Fruit fly (Drosophila melanogaster) whole organism, prepupa: Measurements from ENCODE around the gene CG32576.

Source experiments
- Blimp-1 ChIP-seq: fragments of 200-800 bp; sonication (Bioruptor generic); optimal IDR thresholded peaks from 3 replicates; lab custom pipeline; 2017; ENCODE audit warnings: missing biosample characterization, missing genetic modification characterization, mild to moderate bottlenecking, moderate library complexity, missing genetic modification reagents
- CG10631 ChIP-seq: fragments of 200-800 bp; sonication (Bioruptor generic); optimal IDR thresholded peaks from 2 replicates; lab custom pipeline; 2016; ENCODE audit warnings: missing biosample characterization, missing genetic modification characterization
- CG10669 ChIP-seq: fragments of 200-800 bp; sonication (Bioruptor generic); optimal IDR thresholded peaks from 3 replicates; lab custom pipeline; 2018; ENCODE audit warnings: missing biosample characterization, mild to moderate bottlenecking, missing genetic modification characterization, moderate library complexity
- CG11294 ChIP-seq: fragments of 200-800 bp; sonication (Bioruptor generic); IDR thresholded peaks from 2 replicates; pipeline ENCODE4 v1.3.6; 2022; ENCODE audit warnings: missing biosample characterization, missing genetic modification characterization
- CG1621 ChIP-seq: fragments of 200-800 bp; sonication (Bioruptor generic); optimal IDR thresholded peaks from 3 replicates; lab custom pipeline; 2018; ENCODE audit warnings: missing biosample characterization, mild to moderate bottlenecking, missing genetic modification characterization
- CG31627 ChIP-seq: fragments of 200-800 bp; sonication (Bioruptor generic); optimal IDR thresholded peaks from 3 replicates; lab custom pipeline; 2016; ENCODE audit warnings: missing biosample characterization, missing genetic modification characterization
- CG34406 ChIP-seq: fragments of 200-800 bp; sonication (Bioruptor generic); optimal IDR thresholded peaks from 3 replicates; lab custom pipeline; 2016; ENCODE audit warnings: missing biosample characterization, missing genetic modification characterization
- CG4318 ChIP-seq: fragments of 200-800 bp; sonication (Bioruptor generic); optimal IDR thresholded peaks from 3 replicates; lab custom pipeline; 2017; ENCODE audit warnings: missing biosample characterization, mild to moderate bottlenecking, missing genetic modification characterization
- CG6163 ChIP-seq: fragments of 200-800 bp; sonication (Bioruptor generic); IDR thresholded peaks from 3 replicates; pipeline ENCODE4 v1.3.6; 2022; ENCODE audit warnings: missing biosample characterization, missing genetic modification characterization
- CG7368 ChIP-seq: fragments of 200-800 bp; sonication (Bioruptor generic); optimal IDR thresholded peaks from 3 replicates; lab custom pipeline; 2016; ENCODE audit warnings: missing biosample characterization, missing genetic modification characterization
- CG8119 ChIP-seq: fragments of 200-800 bp; sonication (Bioruptor generic); IDR thresholded peaks from 3 replicates; pipeline ENCODE4 v1.3.6; 2022; ENCODE audit warnings: missing biosample characterization, missing genetic modification characterization
- CG8319 ChIP-seq: fragments of 200-800 bp; sonication (Bioruptor generic); optimal IDR thresholded peaks from 3 replicates; lab custom pipeline; 2016; ENCODE audit warnings: missing biosample characterization, missing genetic modification characterization
- Eip78C ChIP-seq: fragments of 200-800 bp; sonication (Bioruptor generic); peaks from one replicate; lab custom pipeline; 2016; ENCODE audit warnings: missing biosample characterization, missing genetic modification characterization
- Ets96B ChIP-seq: fragments of 200-800 bp; optimal IDR thresholded peaks from 2 replicates; lab custom pipeline; 2019; ENCODE audit warnings: missing biosample characterization, mild to moderate bottlenecking, missing genetic modification characterization, moderate library complexity
- Hr38 ChIP-seq: sonication (Bioruptor generic); optimal IDR thresholded peaks from 2 replicates; lab custom pipeline; 2016; ENCODE audit warnings: missing biosample characterization, missing genetic modification characterization
- Hr4 ChIP-seq: fragments of 200-800 bp; sonication (Bioruptor generic); optimal IDR thresholded peaks from 3 replicates; lab custom pipeline; 2016; ENCODE audit warnings: missing biosample characterization, missing genetic modification characterization
- Lpt ChIP-seq: fragments of 200-800 bp; sonication (Bioruptor generic); optimal IDR thresholded peaks from 3 replicates; lab custom pipeline; 2016; ENCODE audit warnings: missing biosample characterization, missing genetic modification characterization
- OdsH ChIP-seq: fragments of 200-800 bp; sonication (Bioruptor generic); optimal IDR thresholded peaks from 3 replicates; lab custom pipeline; 2016; ENCODE audit warnings: missing biosample characterization, missing genetic modification characterization
- Sox14 ChIP-seq: fragments of 200-800 bp; sonication (Bioruptor generic); optimal IDR thresholded peaks from 3 replicates; lab custom pipeline; 2016; ENCODE audit warnings: missing biosample characterization, missing genetic modification characterization
- Sox15 ChIP-seq: fragments of 200-800 bp; sonication (Bioruptor generic); optimal IDR thresholded peaks from 3 replicates; lab custom pipeline; 2016; ENCODE audit warnings: missing biosample characterization, missing genetic modification characterization
- cyc ChIP-seq: fragments of 200-800 bp; sonication (Bioruptor generic); optimal IDR thresholded peaks from 3 replicates; lab custom pipeline; 2016; ENCODE audit warnings: missing biosample characterization, missing genetic modification characterization
- fkh ChIP-seq: fragments of 200-800 bp; sonication (Bioruptor generic); optimal IDR thresholded peaks from 3 replicates; lab custom pipeline; 2017; ENCODE audit warnings: missing biosample characterization, mild to moderate bottlenecking, missing genetic modification characterization, moderate library complexity
- lz ChIP-seq: fragments of 200-800 bp; sonication (Bioruptor generic); optimal IDR thresholded peaks from 3 replicates; lab custom pipeline; 2016; ENCODE audit warnings: missing biosample characterization, missing genetic modification characterization
- net ChIP-seq: fragments of 200-800 bp; sonication (Bioruptor generic); optimal IDR thresholded peaks from 3 replicates; lab custom pipeline; 2016; ENCODE audit warnings: missing biosample characterization, missing genetic modification characterization
- pdm3 ChIP-seq: fragments of 200-800 bp; sonication (Bioruptor generic); optimal IDR thresholded peaks from 3 replicates; lab custom pipeline; 2016; ENCODE audit warnings: missing biosample characterization, missing genetic modification characterization
- ss ChIP-seq, 2 experiments: fragments of 200-800 bp; sonication (Bioruptor generic); optimal IDR thresholded peaks; 2 replicates in 1 of 2; 3 replicates in 1 of 2; lab custom pipeline; 2017 to 2018; ENCODE audit warnings: mild to moderate bottlenecking in 2 of 2, missing biosample characterization in 2 of 2, missing genetic modification characterization in 2 of 2, moderate library complexity in 1 of 2
- topi ChIP-seq: fragments of 200-800 bp; sonication (Bioruptor generic); optimal IDR thresholded peaks from 3 replicates; lab custom pipeline; 2016; ENCODE audit warnings: missing biosample characterization, missing genetic modification characterization
- vri ChIP-seq: fragments of 200-800 bp; sonication (Bioruptor generic); optimal IDR thresholded peaks from 3 replicates; lab custom pipeline; 2016; ENCODE audit warnings: missing biosample characterization, mild to moderate bottlenecking, missing genetic modification characterization

CG32576 gene

DNA sequence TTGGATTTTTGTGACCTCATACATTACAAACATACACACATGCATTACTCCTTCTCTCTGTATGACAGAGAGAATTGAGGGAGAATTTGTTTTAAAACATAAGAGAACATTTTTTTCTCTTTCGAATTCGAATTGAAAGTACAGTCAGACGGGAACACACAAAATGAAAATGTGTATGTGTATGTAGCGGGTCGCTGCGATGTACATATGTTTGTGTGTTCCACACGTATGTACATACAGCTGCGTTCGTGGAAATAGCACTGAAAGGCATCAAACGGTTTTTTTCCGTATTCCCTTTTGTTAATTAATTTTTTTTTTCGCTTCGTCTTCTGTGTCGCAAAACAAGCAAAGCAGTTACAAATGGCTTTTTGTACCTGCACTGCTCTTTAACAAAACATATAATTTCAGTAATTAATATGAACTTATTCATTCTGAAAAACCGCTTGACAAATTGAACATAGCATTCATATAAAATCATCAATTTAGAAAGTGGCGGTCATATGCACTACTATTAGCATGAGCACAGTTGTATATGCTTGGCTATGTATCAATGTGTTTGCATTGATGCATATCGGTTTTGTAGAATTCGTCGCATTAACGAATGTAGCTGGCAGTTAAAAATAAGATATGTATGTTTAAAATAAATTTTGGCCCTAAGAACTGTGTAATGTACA lies 44.4 kb upstream of the CG32576 start (continued):
- peak; percentile 95 for TF ChIP-seq Ets96B (tag; lab: Kevin White, UChicago)
- peak; percentile 93 for TF ChIP-seq CG7368 (GFP tag; lab: Kevin White, UChicago)
- peak; percentile 91 for TF ChIP-seq CG6163 (GFP tag; lab: Robert Waterston, UW)
- TF ChIP-seq Sox14 (GFP tag; lab: Kevin White, UChicago), result peak; percentile 98
- peak; percentile 94 for TF ChIP-seq Lpt (GFP tag; lab: Kevin White, UChicago)
- peak; percentile 95 for TF ChIP-seq OdsH (GFP tag; lab: Kevin White, UChicago)
- no peak for TF ChIP-seq Hr38 (GFP tag; lab: Kevin White, UChicago)
- TF ChIP-seq Blimp-1, result peak; percentile 91
- peak; percentile 97 for TF ChIP-seq CG8119 (GFP tag; lab: Robert Waterston, UW)

DNA sequence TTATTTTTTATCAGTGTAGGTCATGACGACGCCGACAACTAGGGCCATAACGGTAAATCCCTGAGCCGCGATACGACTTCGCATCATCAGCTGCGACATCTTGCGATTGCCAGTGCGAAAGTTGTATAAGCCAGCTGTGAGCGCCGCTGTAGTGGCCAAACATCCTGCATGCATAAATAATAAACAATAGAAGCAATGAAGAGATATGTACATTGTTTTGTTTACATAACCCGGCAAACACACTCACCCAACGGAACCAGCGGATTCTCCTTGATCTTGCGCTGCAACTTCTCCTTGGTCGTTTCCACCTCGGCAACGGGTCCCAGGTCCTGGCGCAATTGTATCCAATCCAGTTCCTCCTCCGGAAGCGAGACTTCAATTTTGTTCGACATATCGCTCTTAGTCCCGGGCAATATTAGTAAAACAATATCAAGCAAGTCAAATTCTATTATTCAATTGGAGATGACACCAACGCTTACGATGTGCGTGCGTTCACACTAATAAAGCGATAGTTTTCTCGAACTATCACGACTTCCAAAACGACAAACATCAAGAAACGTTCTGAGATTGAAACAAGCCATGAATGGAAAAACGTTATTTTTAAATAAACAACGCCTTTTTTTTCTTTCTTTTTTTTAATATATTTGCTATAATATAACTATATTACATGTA lies 43.4 kb upstream of the CG32576 start:
- TF ChIP-seq net (GFP tag; lab: Kevin White, UChicago) (no peak), fkh (GFP tag; lab: Kevin White, UChicago) (peak; percentile 90), Sox15 (GFP tag; lab: Kevin White, UChicago) (no peak), Eip78C (GFP tag; lab: Kevin White, UChicago) (peak; percentile 59)

DNA sequence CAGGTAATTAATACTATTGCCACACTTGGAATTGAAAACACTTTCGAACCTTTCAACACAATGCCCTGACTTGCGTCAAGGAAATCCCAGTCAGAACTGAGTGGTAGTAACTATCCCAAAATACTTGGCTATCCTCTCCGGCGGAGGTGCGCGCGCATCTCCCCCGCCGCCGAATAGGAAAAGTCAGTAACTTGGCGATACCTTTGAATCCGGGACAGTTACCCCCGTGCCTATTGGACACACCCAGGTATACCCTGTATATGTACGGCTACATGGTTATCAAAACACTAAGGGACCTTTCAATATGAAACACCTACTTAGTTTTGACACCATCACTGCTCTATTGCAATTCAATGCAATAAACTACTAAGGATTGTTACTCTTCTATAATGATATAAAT lies 42.3 kb upstream of the CG32576 start, which contains the start of gene CG9919:
CG9919 (minus strand) TSS at position 101 of the 400 bp plus-strand sequence.
- no peak for TF ChIP-seq fkh (GFP tag; lab: Kevin White, UChicago)
- TF ChIP-seq OdsH (GFP tag; lab: Kevin White, UChicago), result no peak
- no peak for TF ChIP-seq CG8319 (GFP tag; lab: Kevin White, UChicago)
- TF ChIP-seq CG34406 (GFP tag; lab: Kevin White, UChicago), result no peak
- TF ChIP-seq CG1621 (tag; lab: Kevin White, UChicago), result no peak
- no peak for TF ChIP-seq CG10669
- TF ChIP-seq ss (GFP tag; optimal IDR thresholded peaks at IDR 0.05; lab: Kevin White, UChicago), result no peak
- TF ChIP-seq, all 60 proteins: peak for 0

DNA sequence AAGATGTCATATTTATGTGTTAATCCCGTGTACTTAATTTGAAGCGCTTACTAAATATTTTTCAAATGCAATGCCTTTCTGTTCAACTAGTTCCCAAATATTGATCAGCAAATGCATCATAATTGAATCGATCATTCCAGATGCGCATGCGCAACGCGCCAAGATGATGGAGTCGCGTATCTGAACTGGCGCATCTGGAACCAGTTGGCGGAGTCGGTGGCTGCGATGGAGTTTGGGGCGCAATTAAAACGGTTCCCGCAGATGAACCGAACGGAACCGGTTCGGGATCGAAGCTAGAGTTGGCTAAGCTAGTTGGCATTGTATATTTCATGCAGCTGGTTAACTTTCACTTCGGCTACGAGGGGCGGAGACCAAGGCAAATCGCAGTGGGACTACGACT lies 37.1 kb upstream of the CG32576 start, which contains the start of gene CalpC:
CalpC (plus strand) TSS at position 292 of the 400 bp plus-strand sequence.
- TF ChIP-seq CG1621 (tag; lab: Kevin White, UChicago) (peak; percentile 48), Sox15 (GFP tag; lab: Kevin White, UChicago) (no peak), Hr4 (no peak), ss (GFP tag; optimal IDR thresholded peaks at IDR 0.05; lab: Kevin White, UChicago) (peak; percentile 13 to 45), vri (no peak), pdm3 (GFP tag; lab: Kevin White, UChicago) (no peak), CG10631 (GFP tag; lab: Kevin White, UChicago) (no peak)
- TF ChIP-seq, all 60 proteins: peak for 2

DNA sequence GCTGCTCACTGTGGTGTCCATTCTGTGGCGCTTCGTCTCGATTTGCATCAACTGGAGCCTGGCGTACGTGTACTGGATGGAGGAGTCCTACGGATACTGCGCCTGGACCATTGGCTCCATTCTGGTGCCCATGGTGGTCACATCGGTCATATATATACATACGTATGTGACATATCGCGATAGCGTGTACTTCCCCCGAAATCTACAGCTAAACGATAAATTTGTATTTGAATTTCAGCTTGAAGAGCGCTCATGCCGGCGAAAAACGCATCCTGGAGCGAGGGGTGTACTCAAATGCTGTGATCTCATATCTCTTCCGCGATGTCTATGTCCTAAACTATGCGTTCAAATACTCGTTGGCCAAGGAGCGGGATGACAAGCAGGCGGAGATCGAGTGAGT lies 35.2 kb upstream of the CG32576 start:
- TF ChIP-seq CG4318 (no peak), Eip78C (GFP tag; lab: Kevin White, UChicago) (peak; percentile 19)

DNA sequence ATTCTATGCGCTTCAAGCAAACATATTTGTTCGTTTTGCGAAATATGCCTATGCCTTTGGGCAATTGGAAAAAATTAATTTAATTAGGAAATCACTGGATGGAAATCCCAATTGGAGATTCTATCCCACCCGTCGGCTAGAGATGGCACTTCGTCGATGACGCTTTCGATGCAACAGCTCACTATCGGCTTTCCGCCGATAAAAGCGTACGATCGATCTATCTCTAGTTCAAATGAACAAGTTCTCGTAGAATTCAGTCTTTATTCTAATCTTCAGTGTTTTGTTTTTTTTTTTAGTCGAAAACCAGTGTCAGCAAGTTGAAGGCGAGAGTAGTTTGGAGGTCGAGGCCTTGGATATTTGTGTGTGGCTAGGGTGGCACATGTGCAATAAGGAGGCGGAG lies 34.7 kb upstream of the CG32576 start, which contains the start of the genes CG9917 and CG32579:
CG9917 (minus strand) TSS at position 169 of the 400 bp plus-strand sequence.
CG32579 (plus strand) TSS at position 224 of the 400 bp plus-strand sequence.
- TF ChIP-seq Sox14 (GFP tag; lab: Kevin White, UChicago) (peak; percentile 48), CG11294 (GFP tag; lab: Robert Waterston, UW) (no peak), topi (GFP tag; lab: Kevin White, UChicago) (no peak), CG1621 (tag; lab: Kevin White, UChicago) (peak; percentile 32), cyc (no peak), CG31627 (GFP tag; lab: Kevin White, UChicago) (no peak), lz (GFP tag; lab: Kevin White, UChicago) (no peak)
- TF ChIP-seq, all 60 proteins: peak for 2
